Fruit fly (Drosophila melanogaster) whole organism, embryonic: ENCODE measurements around the gene Set2.

Experiments
- Ada2b ChIP-seq: fragments of 200-800 bp; sonication (Bioruptor generic); IDR thresholded peaks from 2 replicates; pipeline ENCODE4 v1.3.6; 2022; ENCODE audit warnings: missing biosample characterization, missing genetic modification characterization
- Adf1 ChIP-seq: fragments of 200-800 bp; sonication (Bioruptor generic); IDR thresholded peaks from 2 replicates; pipeline ENCODE4 v1.3.6; 2022; ENCODE audit warnings: missing biosample characterization, missing genetic modification characterization
- C15 ChIP-seq: fragments of 200-800 bp; sonication (Bioruptor generic); IDR thresholded peaks from 3 replicates; pipeline ENCODE4 v1.3.6; 2022; ENCODE audit warnings: missing biosample characterization, missing genetic modification characterization
- CG10543 ChIP-seq: fragments of 200-800 bp; sonication (Bioruptor generic); optimal IDR thresholded peaks from 3 replicates; lab custom pipeline; 2017; ENCODE audit warnings: missing biosample characterization, mild to moderate bottlenecking, missing genetic modification characterization, moderate library complexity
- CG11456 ChIP-seq: fragments of 200-800 bp; sonication (Bioruptor generic); IDR thresholded peaks from 3 replicates; pipeline ENCODE4 v1.3.6; 2022; ENCODE audit warnings: missing biosample characterization, missing genetic modification characterization
- CG11504 ChIP-seq: fragments of 200-800 bp; sonication (Bioruptor generic); optimal IDR thresholded peaks from 3 replicates; lab custom pipeline; 2019; ENCODE audit warnings: missing biosample characterization, mild to moderate bottlenecking, missing genetic modification characterization, moderate library complexity
- CG12219 ChIP-seq: fragments of 200-800 bp; sonication (Bioruptor generic); optimal IDR thresholded peaks from 3 replicates; lab custom pipeline; 2018; ENCODE audit warnings: missing biosample characterization, mild to moderate bottlenecking, missing genetic modification characterization
- CG1233 ChIP-seq: fragments of 200-800 bp; sonication (Bioruptor generic); optimal IDR thresholded peaks from 4 replicates; lab custom pipeline; 2018; ENCODE audit warnings: missing biosample characterization, mild to moderate bottlenecking, missing genetic modification characterization
- CG1602 ChIP-seq: fragments of 200-800 bp; sonication (Bioruptor generic); optimal IDR thresholded peaks from 3 replicates; lab custom pipeline; 2016; ENCODE audit warnings: missing biosample characterization, missing genetic modification characterization
- CG1647 ChIP-seq: fragments of 200-800 bp; sonication (Bioruptor generic); optimal IDR thresholded peaks from 3 replicates; lab custom pipeline; 2016; ENCODE audit warnings: missing biosample characterization, missing genetic modification characterization
- CG16813 ChIP-seq: fragments of 200-800 bp; sonication (Bioruptor generic); IDR thresholded peaks from 3 replicates; pipeline ENCODE4 v1.3.6; 2022; ENCODE audit warnings: missing biosample characterization, missing genetic modification characterization; ENCODE audit not compliant: partially characterized antibody
- CG17829 ChIP-seq: fragments of 200-800 bp; optimal IDR thresholded peaks from 2 replicates; lab custom pipeline; 2019; ENCODE audit warnings: missing biosample characterization, mild to moderate bottlenecking, missing genetic modification characterization, moderate library complexity
- CG33213 ChIP-seq: fragments of 200-800 bp; sonication (Bioruptor generic); optimal IDR thresholded peaks from 3 replicates; lab custom pipeline; 2016; ENCODE audit warnings: missing biosample characterization, missing genetic modification characterization
- CG33557 ChIP-seq: fragments of 200-800 bp; sonication (Bioruptor generic); optimal IDR thresholded peaks from 2 replicates; lab custom pipeline; 2019; ENCODE audit warnings: missing biosample characterization, mild to moderate bottlenecking, missing genetic modification characterization, moderate library complexity
- CG34224 ChIP-seq: fragments of 200-800 bp; sonication (Bioruptor generic); IDR thresholded peaks from 3 replicates; pipeline ENCODE4 v1.3.6; 2022; ENCODE audit warnings: missing biosample characterization, missing genetic modification characterization; ENCODE audit not compliant: partially characterized antibody
- CG4707 ChIP-seq: fragments of 200-800 bp; sonication (Bioruptor generic); optimal IDR thresholded peaks from 2 replicates; lab custom pipeline; 2018; ENCODE audit warnings: missing biosample characterization, mild to moderate bottlenecking, missing genetic modification characterization, moderate library complexity
- CG4730 ChIP-seq: fragments of 200-800 bp; sonication (Bioruptor generic); IDR thresholded peaks from 2 replicates; pipeline ENCODE4 v1.3.6; 2022; ENCODE audit warnings: missing biosample characterization, missing genetic modification characterization
- CG6272 ChIP-seq: fragments of 200-800 bp; sonication (Bioruptor generic); IDR thresholded peaks from 2 replicates; pipeline ENCODE4 v1.3.6; 2022; ENCODE audit warnings: missing biosample characterization, missing genetic modification characterization
- CG6689 ChIP-seq: fragments of 200-800 bp; sonication (Bioruptor generic); IDR thresholded peaks from 2 replicates; pipeline ENCODE4 v1.3.6; 2022; ENCODE audit warnings: missing biosample characterization, missing genetic modification characterization
- CG7357 ChIP-seq: fragments of 200-800 bp; sonication (Bioruptor generic); IDR thresholded peaks from 3 replicates; pipeline ENCODE4 v1.3.6; 2022; ENCODE audit warnings: missing biosample characterization, missing genetic modification characterization
- CG7987 ChIP-seq: fragments of 200-800 bp; sonication (Bioruptor generic); optimal IDR thresholded peaks from 2 replicates; lab custom pipeline; 2018; ENCODE audit warnings: missing biosample characterization, mild to moderate bottlenecking, missing genetic modification characterization, moderate library complexity
- CG8089 ChIP-seq: fragments of 200-800 bp; sonication (Bioruptor generic); optimal IDR thresholded peaks from 3 replicates; lab custom pipeline; 2016; ENCODE audit warnings: missing biosample characterization, missing genetic modification characterization
- CG9817 ChIP-seq: fragments of 200-800 bp; sonication (Bioruptor generic); optimal IDR thresholded peaks from 2 replicates; lab custom pipeline; 2018; ENCODE audit warnings: missing biosample characterization, mild to moderate bottlenecking, missing genetic modification characterization, moderate library complexity
- Dad ChIP-seq: fragments of 200-800 bp; sonication (Bioruptor generic); optimal IDR thresholded peaks from 3 replicates; lab custom pipeline; 2016; ENCODE audit warnings: missing biosample characterization, missing genetic modification characterization
- Deaf1 ChIP-seq: fragments of 200-800 bp; optimal IDR thresholded peaks from 3 replicates; lab custom pipeline; 2019; ENCODE audit warnings: missing biosample characterization, mild to moderate bottlenecking, missing genetic modification characterization, moderate library complexity
- Dek ChIP-seq: fragments of 200-800 bp; sonication (Bioruptor generic); optimal IDR thresholded peaks from 3 replicates; lab custom pipeline; 2019; ENCODE audit warnings: missing biosample characterization, mild to moderate bottlenecking, missing genetic modification characterization, moderate library complexity
- Gsc ChIP-seq: fragments of 200-800 bp; sonication (Bioruptor generic); IDR thresholded peaks from 2 replicates; pipeline ENCODE4 v1.3.6; 2022; ENCODE audit warnings: missing biosample characterization, missing genetic modification characterization
- Hr51 ChIP-seq, 2 experiments: fragments of 200-800 bp; sonication (Bioruptor generic); optimal IDR thresholded peaks; 2 replicates in 1 of 2; 3 replicates in 1 of 2; lab custom pipeline; 2016 to 2018; ENCODE audit warnings: missing biosample characterization in 2 of 2, missing genetic modification characterization in 2 of 2, mild to moderate bottlenecking in 1 of 2, moderate library complexity in 1 of 2
- Nf-YA ChIP-seq: fragments of 200-800 bp; sonication (Bioruptor generic); IDR thresholded peaks from 2 replicates; pipeline ENCODE4 v1.3.6; 2022; ENCODE audit warnings: missing biosample characterization, missing genetic modification characterization
- Pdp1 ChIP-seq, 2 experiments: fragments of 200-800 bp; sonication (Bioruptor generic); optimal IDR thresholded peaks; 3 replicates each; lab custom pipeline; 2016; ENCODE audit warnings: missing biosample characterization in 2 of 2, missing genetic modification characterization in 2 of 2, mild to moderate bottlenecking in 1 of 2, moderate library complexity in 1 of 2
- Stat92E ChIP-seq, 3 experiments: fragments of >200 bp in 2 of 3; fragments of 200-800 bp in 1 of 3; sonication (Bioruptor generic) in 1 of 3; optimal IDR thresholded peaks; 2 replicates each; lab custom pipeline; 2017 to 2019; ENCODE audit warnings: missing biosample characterization in 3 of 3, missing genetic modification characterization in 3 of 3, mild to moderate bottlenecking in 1 of 3, moderate library complexity in 1 of 3
- Vsx1 ChIP-seq: fragments of 200-800 bp; sonication (Bioruptor generic); optimal IDR thresholded peaks from 2 replicates; lab custom pipeline; 2017; ENCODE audit warnings: missing biosample characterization, mild to moderate bottlenecking, missing genetic modification characterization, missing genetic modification reagents
- ab ChIP-seq: fragments of 200-800 bp; sonication (Bioruptor generic); optimal IDR thresholded peaks from 2 replicates; lab custom pipeline; 2016; ENCODE audit warnings: missing biosample characterization, missing genetic modification characterization
- aop ChIP-seq: fragments of 200-800 bp; sonication (Bioruptor generic); IDR thresholded peaks from 2 replicates; pipeline ENCODE4 v1.3.6; 2022; ENCODE audit warnings: missing biosample characterization, missing genetic modification characterization
- cas ChIP-seq: fragments of 200-800 bp; sonication (Bioruptor generic); IDR thresholded peaks from 2 replicates; pipeline ENCODE4 v1.3.6; 2022; ENCODE audit warnings: missing biosample characterization, missing genetic modification characterization
- chm ChIP-seq: fragments of 200-800 bp; sonication (Bioruptor generic); IDR thresholded peaks from 2 replicates; pipeline ENCODE4 v1.3.6; 2022; ENCODE audit warnings: missing biosample characterization, missing genetic modification characterization
- ci ChIP-seq: fragments of 200-800 bp; sonication (Bioruptor generic); IDR thresholded peaks from 3 replicates; pipeline ENCODE4 v1.3.6; 2022; ENCODE audit warnings: missing biosample characterization, missing genetic modification characterization
- crc ChIP-seq: fragments of 200-800 bp; sonication (Bioruptor generic); optimal IDR thresholded peaks from 2 replicates; lab custom pipeline; 2016; ENCODE audit warnings: missing biosample characterization, missing genetic modification characterization
- crp ChIP-seq, 2 experiments: fragments of 200-800 bp; sonication (Bioruptor generic); optimal IDR thresholded peaks; 2 replicates in 1 of 2; 3 replicates in 1 of 2; lab custom pipeline; 2017; ENCODE audit warnings: missing biosample characterization in 2 of 2, missing genetic modification characterization in 2 of 2, mild to moderate bottlenecking in 1 of 2, moderate library complexity in 1 of 2
- her ChIP-seq: fragments of 200-800 bp; sonication (Bioruptor generic); optimal IDR thresholded peaks from 2 replicates; lab custom pipeline; 2016; ENCODE audit warnings: missing biosample characterization, missing genetic modification characterization
- hth ChIP-seq: fragments of >200 bp; optimal IDR thresholded peaks from 2 replicates; lab custom pipeline; 2017; ENCODE audit warnings: inconsistent platforms
- mirr ChIP-seq: fragments of 200-800 bp; sonication (Bioruptor generic); optimal IDR thresholded peaks from 3 replicates; lab custom pipeline; 2018; ENCODE audit warnings: missing biosample characterization, mild to moderate bottlenecking, missing genetic modification characterization
- oc ChIP-seq: fragments of 200-800 bp; sonication (Bioruptor generic); optimal IDR thresholded peaks from 2 replicates; lab custom pipeline; 2018; ENCODE audit warnings: missing biosample characterization, mild to moderate bottlenecking, missing genetic modification characterization, moderate library complexity
- org-1 ChIP-seq: fragments of 200-800 bp; sonication (Bioruptor generic); optimal IDR thresholded peaks from 2 replicates; lab custom pipeline; 2017; ENCODE audit warnings: missing biosample characterization, missing genetic modification characterization
- ranshi ChIP-seq: fragments of 200-800 bp; sonication (Bioruptor generic); IDR thresholded peaks from 2 replicates; pipeline ENCODE4 v1.3.6; 2022; ENCODE audit warnings: missing biosample characterization, missing genetic modification characterization
- schlank ChIP-seq: fragments of 200-800 bp; sonication (Bioruptor generic); optimal IDR thresholded peaks from 2 replicates; lab custom pipeline; 2018; ENCODE audit warnings: missing biosample characterization, mild to moderate bottlenecking, missing genetic modification characterization
- tna ChIP-seq: fragments of 200-800 bp; sonication (Bioruptor generic); IDR thresholded peaks from 2 replicates; pipeline ENCODE4 v1.3.6; 2022; ENCODE audit warnings: missing biosample characterization, missing genetic modification characterization; ENCODE audit not compliant: partially characterized antibody
- ttk ChIP-seq: fragments of 200-800 bp; sonication (Bioruptor generic); IDR thresholded peaks from 2 replicates; pipeline ENCODE4 v2.1.2; 2022; ENCODE audit warnings: missing biosample characterization, missing genetic modification characterization
- zf30C ChIP-seq: fragments of 200-800 bp; sonication (Bioruptor generic); optimal IDR thresholded peaks from 3 replicates; lab custom pipeline; 2018; ENCODE audit warnings: missing biosample characterization, mild to moderate bottlenecking, missing genetic modification characterization

Gene Set2

DNA sequence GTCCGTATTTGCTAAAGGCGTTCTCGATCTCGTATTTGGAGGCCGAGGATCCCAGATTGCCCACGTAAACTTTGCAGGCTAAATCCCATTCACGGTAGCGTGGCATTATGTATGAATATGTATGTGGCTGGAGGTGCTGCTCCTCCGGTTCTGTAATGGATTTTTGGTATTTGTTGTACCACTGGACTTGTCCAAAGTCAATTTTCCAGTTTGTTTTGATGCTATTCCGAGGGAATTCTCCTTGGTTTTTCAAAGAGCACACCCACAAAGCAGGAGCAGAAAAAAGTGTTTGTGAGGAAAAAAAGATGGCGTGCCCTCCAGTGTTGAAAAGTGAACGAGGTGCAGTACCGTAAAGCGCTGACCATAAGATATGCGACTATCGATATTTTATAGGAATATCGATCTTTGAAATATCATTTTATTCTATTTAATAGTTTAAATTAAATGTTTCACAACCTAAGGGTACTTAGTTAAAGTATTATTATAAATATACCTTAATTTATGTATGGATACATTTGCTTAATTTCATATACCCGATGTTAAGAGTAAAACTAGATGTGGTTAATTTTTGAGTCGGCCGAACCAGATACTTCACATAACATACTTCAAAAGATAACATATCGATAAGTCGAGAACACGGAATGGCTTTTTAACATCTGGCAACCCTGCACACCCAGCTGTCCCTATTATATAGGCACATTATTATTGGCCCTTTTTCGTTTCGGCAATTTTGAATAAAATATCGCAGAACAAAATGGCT is 28.3 kb upstream of the Set2 start, which contains the start of the genes Rbp1-like and Tim9a (continued):
- TF ChIP-seq CG10543 (GFP tag; lab: Kevin White, UChicago) (peak; percentile 61), mirr (GFP tag; lab: Kevin White, UChicago) (no peak), CG8089 (GFP tag; lab: Kevin White, UChicago) (no peak), chm (GFP tag; lab: Robert Waterston, UW) (no peak), Adf1 (GFP tag; lab: Robert Waterston, UW) (no peak), hth (lab: Kevin White, UChicago) (no peak), CG33213 (no peak), ci (GFP tag; lab: Robert Waterston, UW) (no peak), her (no peak), CG16813 (GFP tag; lab: Robert Waterston, UW) (peak; percentile 81), CG7987 (GFP tag; lab: Kevin White, UChicago) (peak; percentile 13), CG6689 (no peak), CG34224 (GFP tag; lab: Robert Waterston, UW) (peak; percentile 65), CG17829 (tag; lab: Kevin White, UChicago) (peak; percentile 51), org-1 (GFP tag; lab: Kevin White, UChicago) (no peak), CG4730 (GFP tag; lab: Robert Waterston, UW) (no peak), ab (GFP tag; lab: Kevin White, UChicago) (no peak), Hr51 (GFP tag; optimal IDR thresholded peaks at IDR 0.05; lab: Kevin White, UChicago) (peak in 1 of 2 experiments; percentile 41), tna (GFP tag; lab: Robert Waterston, UW) (peak; percentile 43; the same call in 1 of the 2 replicates), zf30C (GFP tag; lab: Kevin White, UChicago) (no peak), Ada2b (no peak), CG1602 (peak; percentile 16), C15 (GFP tag; lab: Robert Waterston, UW) (no peak), CG11456 (GFP tag; lab: Robert Waterston, UW) (no peak), CG1233 (GFP tag; lab: Kevin White, UChicago) (peak; percentile 43), Gsc (GFP tag; lab: Robert Waterston, UW) (no peak), CG9817 (tag; lab: Kevin White, UChicago) (peak; percentile 5), CG33557 (peak; percentile 17), oc (no peak), CG11504 (tag; lab: Kevin White, UChicago) (no peak), Deaf1 (tag; lab: Kevin White, UChicago) (peak; percentile 9), CG4707 (GFP tag; lab: Kevin White, UChicago) (no peak), Dad (GFP tag; lab: Kevin White, UChicago) (no peak), crc (no peak), ranshi (GFP tag; lab: Robert Waterston, UW) (0 out of 2 replicates have a peak, but pooled peaks have one; percentile 12), Dek (tag; lab: Kevin White, UChicago) (peak; percentile 37), Stat92E (GFP tag; optimal IDR thresholded peaks at IDR 0.05; lab: Kevin White, UChicago) (no peak), CG7357 (no peak), cas (GFP tag; lab: Robert Waterston, UW) (no peak), schlank (no peak), ttk (no peak), Nf-YA (GFP tag; lab: Robert Waterston, UW) (no peak), aop (GFP tag; lab: Robert Waterston, UW) (no peak), crp (GFP tag; optimal IDR thresholded peaks at IDR 0.05; lab: Kevin White, UChicago) (peak in 1 of 2 experiments; percentile 81), Pdp1 (GFP tag; optimal IDR thresholded peaks at IDR 0.05; lab: Kevin White, UChicago) (peak in 1 of 2 experiments; percentile 64), CG6272 (GFP tag; lab: Robert Waterston, UW) (no peak), CG12219 (GFP tag; lab: Kevin White, UChicago) (no peak), Vsx1 (GFP tag; lab: Kevin White, UChicago) (peak; percentile 22), CG1647 (GFP tag; lab: Kevin White, UChicago) (no peak)
